Fruit fly (Drosophila melanogaster) whole organism, embryonic: Measurements from ENCODE around the gene Prx1.

Experiments used
- BtbVII ChIP-seq: fragments of 200-800 bp; sonication (Bioruptor generic); optimal IDR thresholded peaks from 3 replicates; lab custom pipeline; 2017; ENCODE audit warnings: missing biosample characterization, mild to moderate bottlenecking, missing genetic modification characterization
- CG11723 ChIP-seq: fragments of 200-800 bp; sonication (Bioruptor generic); optimal IDR thresholded peaks from 2 replicates; lab custom pipeline; 2017; ENCODE audit warnings: missing biosample characterization, mild to moderate bottlenecking, missing genetic modification characterization
- CG30403 ChIP-seq: fragments of 200-800 bp; sonication (Bioruptor generic); optimal IDR thresholded peaks from 3 replicates; lab custom pipeline; 2016; ENCODE audit warnings: missing biosample characterization, missing genetic modification characterization
- Eip74EF ChIP-seq, 2 experiments: fragments of 200-800 bp in 1 of 2; fragments of >200 bp in 1 of 2; sonication (Bioruptor generic) in 1 of 2; optimal IDR thresholded peaks; 2 replicates each; lab custom pipeline; 2017 to 2019; ENCODE audit warnings: missing biosample characterization in 2 of 2, missing genetic modification characterization in 2 of 2, mild to moderate bottlenecking in 1 of 2, moderate library complexity in 1 of 2
- Neu2 ChIP-seq: fragments of 200-800 bp; sonication (Bioruptor generic); optimal IDR thresholded peaks from 3 replicates; lab custom pipeline; 2016; ENCODE audit warnings: missing biosample characterization, missing genetic modification characterization, borderline replicate concordance
- Poxn ChIP-seq: fragments of 200-800 bp; sonication (Bioruptor generic); IDR thresholded peaks from 2 replicates; pipeline ENCODE4 v1.3.6; 2022; ENCODE audit warnings: missing biosample characterization, missing genetic modification characterization
- cas ChIP-seq: fragments of 200-800 bp; sonication (Bioruptor generic); IDR thresholded peaks from 2 replicates; pipeline ENCODE4 v1.3.6; 2022; ENCODE audit warnings: missing biosample characterization, missing genetic modification characterization
- fd102C ChIP-seq: fragments of 200-800 bp; sonication (Bioruptor generic); optimal IDR thresholded peaks from 2 replicates; lab custom pipeline; 2018; ENCODE audit warnings: missing biosample characterization, mild to moderate bottlenecking, missing genetic modification characterization, moderate library complexity
- gt ChIP-seq: fragments of 200-800 bp; sonication (Bioruptor generic); IDR thresholded peaks from 2 replicates; pipeline ENCODE4 v1.3.6; 2022; ENCODE audit warnings: missing biosample characterization, missing genetic modification characterization
- nerfin-2 ChIP-seq: fragments of 200-800 bp; sonication (Bioruptor generic); IDR thresholded peaks from 2 replicates; pipeline ENCODE4 v1.3.6; 2022; ENCODE audit warnings: missing biosample characterization, missing genetic modification characterization; ENCODE audit not compliant: partially characterized antibody

DNA sequence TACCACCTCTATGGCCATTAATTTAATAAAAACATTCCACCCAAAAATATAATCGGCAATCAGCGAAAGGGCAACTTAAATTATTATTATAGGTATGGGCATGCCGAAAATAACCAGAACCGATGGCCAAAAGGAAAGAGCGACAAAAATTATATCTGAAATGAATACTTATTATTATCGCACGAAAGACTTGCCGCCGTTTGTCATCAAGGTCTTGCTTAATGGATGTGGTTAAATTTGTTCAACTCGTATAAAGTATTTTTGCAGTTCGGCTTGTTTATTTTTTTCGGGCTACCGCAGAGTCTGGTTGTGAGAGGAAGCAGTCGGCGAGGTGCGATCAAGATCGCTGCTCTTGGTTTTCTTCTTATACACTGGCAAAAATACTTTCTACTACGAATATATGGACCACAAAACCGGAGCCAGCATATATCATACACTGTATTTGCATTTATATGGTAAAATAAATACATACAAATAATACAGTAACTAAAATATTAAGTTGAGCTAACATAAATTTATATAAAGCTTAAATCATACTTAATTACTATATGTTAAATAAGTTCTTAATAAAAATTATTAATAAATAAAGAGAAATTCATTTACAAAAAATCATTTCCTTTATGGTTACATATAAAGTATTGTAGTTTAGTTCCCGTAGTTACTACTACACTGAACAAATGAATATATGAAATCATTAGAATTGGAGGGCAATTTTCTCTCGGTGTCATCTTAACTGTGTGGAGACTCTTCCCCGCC, 1.2 kb downstream of the Prx1 start:
- TF ChIP-seq CG30403 (GFP tag; lab: Kevin White, UChicago), result peak; percentile 13
- no peak for TF ChIP-seq cas (GFP tag; lab: Robert Waterston, UW)
- TF ChIP-seq fd102C (GFP tag; lab: Kevin White, UChicago), result no peak
- TF ChIP-seq Eip74EF (GFP tag; optimal IDR thresholded peaks at IDR 0.05; lab: Kevin White, UChicago), result no peak
- no peak for TF ChIP-seq Neu2 (GFP tag; lab: Kevin White, UChicago)
- no peak for TF ChIP-seq BtbVII (GFP tag; lab: Kevin White, UChicago)
- no peak for TF ChIP-seq gt (GFP tag; lab: Robert Waterston, UW)
- no peak for TF ChIP-seq Poxn
- TF ChIP-seq nerfin-2 (GFP tag; lab: Robert Waterston, UW), result no peak
- no peak for TF ChIP-seq CG11723 (GFP tag; lab: Kevin White, UChicago)
